Comparison of ENCODE assay signal across 1 fruit fly cellular context in the genomic region with DNA sequence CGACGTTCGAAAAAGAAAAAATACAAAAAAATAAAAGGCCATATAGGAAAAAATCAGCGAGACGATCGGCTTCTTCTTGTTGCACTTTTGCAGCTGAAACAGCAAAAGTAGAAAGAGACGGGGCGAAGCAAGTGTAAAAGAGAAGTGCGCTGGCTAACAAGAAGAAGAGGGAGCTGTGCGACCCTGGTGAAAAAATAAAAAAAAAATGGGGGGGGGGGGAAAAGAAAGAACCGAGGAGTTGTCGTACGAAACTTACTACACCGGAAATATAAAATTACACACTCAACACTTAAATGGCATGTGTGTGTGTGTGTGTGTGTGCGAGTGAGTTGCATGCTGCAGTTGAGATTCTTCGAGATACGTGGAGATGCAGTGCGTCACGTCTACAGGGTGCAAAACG.
TF ChIP-seq lines count a peak whose summit lies in the region.

No protein-coding gene starts in this region.

TF ChIP-seq in whole organism, prepupa, 60 proteins besides CTCF, POLR2A, EP300 and RAD21 (continued from another document):
- TF ChIP-seq Eip75B (GFP tag; optimal IDR thresholded peaks at IDR 0.05; lab: Kevin White, UChicago): peak; percentile 25
- peak; percentile 18 for TF ChIP-seq pdm3 (GFP tag; optimal IDR thresholded peaks at IDR 0.05; lab: Kevin White, UChicago)
- peak; percentile 63; the same call in 2 of the 3 replicates for TF ChIP-seq CG6163 (GFP tag; IDR thresholded peaks at IDR 0.05; lab: Robert Waterston, UW)
